Worm (Caenorhabditis elegans) whole organism, early embryonic: ENCODE data around the gene Y105C5A.1269.

Source experiments
- B0310.2 ChIP-seq: sonication (generic microtip); optimal IDR thresholded peaks from 2 replicates; lab custom pipeline; 2016; ENCODE audit warnings: mild to moderate bottlenecking, missing genetic modification characterization, missing compliant biosample characterization
- F13C5.2 ChIP-seq: sonication (generic microtip); optimal IDR thresholded peaks from 2 replicates; lab custom pipeline; 2017; ENCODE audit warnings: mild to moderate bottlenecking, missing genetic modification characterization, inconsistent platforms, missing compliant biosample characterization
- ama-1 ChIP-seq: fragments of 150-350 bp; optimal IDR thresholded peaks from 2 replicates; lab custom pipeline; 2014
- ceh-36 ChIP-seq: sonication (generic microtip); optimal IDR thresholded peaks from 2 replicates; lab custom pipeline; 2016; ENCODE audit warnings: missing genetic modification characterization, inconsistent platforms, missing compliant biosample characterization
- ets-7 ChIP-seq: sonication (generic microtip); optimal IDR thresholded peaks from 2 replicates; lab custom pipeline; 2016; ENCODE audit warnings: missing genotype, missing genetic modification characterization, missing compliant biosample characterization
- flt-1 ChIP-seq: fragments of 200-800 bp; sonication (Bioruptor generic); IDR thresholded peaks from 2 replicates; pipeline ENCODE4 v1.3.6; 2022; ENCODE audit warnings: missing genetic modification characterization, missing compliant biosample characterization
- hmbx-1 ChIP-seq: sonication (generic microtip); optimal IDR thresholded peaks from 2 replicates; lab custom pipeline; 2016; ENCODE audit warnings: mild to moderate bottlenecking, missing genetic modification characterization, missing compliant biosample characterization
- hmg-4 ChIP-seq: fragments of 200-800 bp; sonication (Bioruptor generic); optimal IDR thresholded peaks from 2 replicates; lab custom pipeline; 2018; ENCODE audit warnings: mild to moderate bottlenecking, missing genetic modification characterization, missing compliant biosample characterization
- hnd-1 ChIP-seq: sonication (generic microtip); optimal IDR thresholded peaks from 2 replicates; lab custom pipeline; 2016; ENCODE audit warnings: missing genetic modification characterization, missing compliant biosample characterization
- pes-1 ChIP-seq: fragments of 200-800 bp; sonication (Bioruptor generic); IDR thresholded peaks from 2 replicates; pipeline ENCODE4 v1.3.6; 2022; ENCODE audit warnings: missing genetic modification reagents, missing genetic modification characterization, missing compliant biosample characterization
- scrt-1 ChIP-seq: fragments of 200-800 bp; sonication (Bioruptor generic); IDR thresholded peaks from 2 replicates; pipeline ENCODE4 v1.3.6; 2022; ENCODE audit warnings: missing genetic modification characterization, missing compliant biosample characterization
- sea-1 ChIP-seq: fragments of 200-800 bp; sonication (Bioruptor generic); conservative IDR thresholded peaks from 2 replicates; pipeline ENCODE4 v1.3.6; 2022; ENCODE audit warnings: missing genetic modification characterization, missing compliant biosample characterization
- tbx-37 ChIP-seq: fragments of 200-800 bp; sonication (Bioruptor generic); conservative IDR thresholded peaks from 2 replicates; pipeline ENCODE4 v1.3.6; 2022; ENCODE audit warnings: missing genetic modification reagents, missing genetic modification characterization, missing compliant biosample characterization
- tra-4 ChIP-seq: sonication (generic microtip); optimal IDR thresholded peaks from 2 replicates; lab custom pipeline; 2017; ENCODE audit warnings: missing genetic modification characterization, missing compliant biosample characterization

- no peak for TF ChIP-seq hmg-4 (GFP tag; lab: Kevin White, UChicago)
- TF ChIP-seq ama-1 (lab: Kevin White, UChicago) = no peak
- no peak for TF ChIP-seq hmbx-1 (tag; lab: Kevin White, UChicago)
- no peak for TF ChIP-seq sea-1
- TF ChIP-seq tra-4 (tag; lab: Kevin White, UChicago) = no peak
- TF ChIP-seq F13C5.2 (tag; lab: Kevin White, UChicago) = no peak
- TF ChIP-seq pes-1 (GFP tag; lab: Robert Waterston, UW) = no peak
- no peak for TF ChIP-seq ceh-36
- TF ChIP-seq hnd-1 (tag; lab: Kevin White, UChicago) = no peak
- no peak for TF ChIP-seq scrt-1 (GFP tag; lab: Robert Waterston, UW)
- TF ChIP-seq tbx-37 (GFP tag; lab: Robert Waterston, UW) = no peak
- no peak for TF ChIP-seq B0310.2
- TF ChIP-seq flt-1 = no peak
- TF ChIP-seq ets-7 (tag; lab: Kevin White, UChicago) = no peak
These were observed 2.5 kb downstream of the Y105C5A.1269 start, which contains the start of gene Y105C5A.24 for ce11 chrIV:15849656-15850055.
